Fruit fly (Drosophila melanogaster): ENCODE measurements around the gene CG4281.
A peak's percentile ranks its signal among the peaks of the same experiment; 100 is the strongest.

CG4281 gene

DNA sequence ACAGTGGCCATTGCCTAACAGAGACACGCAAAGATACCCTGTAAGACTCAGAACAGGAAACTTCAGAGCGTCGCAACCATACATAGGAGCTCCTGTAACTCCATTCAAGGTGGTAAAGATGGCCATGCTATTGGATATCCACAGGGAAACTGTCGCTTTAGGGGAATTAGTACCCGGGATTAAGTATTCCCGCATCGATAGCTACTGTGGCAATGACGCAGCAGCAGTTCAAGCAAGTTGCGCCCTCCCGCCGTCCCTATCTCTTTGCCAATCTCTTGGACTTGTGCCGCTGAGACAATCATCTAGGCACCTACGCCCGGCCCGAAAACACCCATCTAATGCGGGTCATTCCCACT is 5.7 kb upstream of the CG4281 start (continued):
- peak; percentile 81 for TF ChIP-seq Antp (GFP tag; optimal IDR thresholded peaks at IDR 0.05)
- TF ChIP-seq Hr78 (GFP tag; optimal IDR thresholded peaks at IDR 0.05) = peak in 1 of 2 experiments; percentile 24
- TF ChIP-seq CG10274 (GFP tag; optimal IDR thresholded peaks at IDR 0.05) = peak; percentile 16
- peak; percentile 49 for TF ChIP-seq phol (tag; optimal IDR thresholded peaks at IDR 0.05)
- peak; percentile 57 for TF ChIP-seq CG30403 (GFP tag; optimal IDR thresholded peaks at IDR 0.05)
- peak; percentile 55 for TF ChIP-seq CG11247 (GFP tag; IDR thresholded peaks at IDR 0.05)
- peak; percentile 72 for TF ChIP-seq her (GFP tag; optimal IDR thresholded peaks at IDR 0.05)
- no peak for TF ChIP-seq Elba2 (GFP tag; optimal IDR thresholded peaks at IDR 0.05)
- peak; percentile 26 for TF ChIP-seq gcm2 (GFP tag; optimal IDR thresholded peaks at IDR 0.05)
- peak; percentile 62; the same call in 2 of the 3 replicates for TF ChIP-seq CG11093 (GFP tag; IDR thresholded peaks at IDR 0.05)
- no peak for TF ChIP-seq Dfd (GFP tag; optimal IDR thresholded peaks at IDR 0.05)
- peak; percentile 41 for TF ChIP-seq Oli (tag; optimal IDR thresholded peaks at IDR 0.05)
- TF ChIP-seq CG11695 (GFP tag; IDR thresholded peaks at IDR 0.05) = peak; percentile 81
- TF ChIP-seq da (GFP tag; optimal IDR thresholded peaks at IDR 0.05) = no peak
- no peak for TF ChIP-seq CG10462 (GFP tag; optimal IDR thresholded peaks at IDR 0.05)
- no peak for TF ChIP-seq hbn (GFP tag; IDR thresholded peaks at IDR 0.05; ENCODE audit: partially characterized antibody)
- peak; percentile 76 for TF ChIP-seq slbo (GFP tag; IDR thresholded peaks at IDR 0.05)
- peak; percentile 48 for TF ChIP-seq CG12219 (GFP tag; optimal IDR thresholded peaks at IDR 0.05)
- TF ChIP-seq ttk (GFP tag; IDR thresholded peaks at IDR 0.05) = peak; percentile 66
- peak; percentile 65; the same call in 1 of the 2 replicates for TF ChIP-seq ranshi (GFP tag; IDR thresholded peaks at IDR 0.05)
- TF ChIP-seq ssp (GFP tag; IDR thresholded peaks at IDR 0.05) = peak; percentile 51; the same call in 1 of the 2 replicates
- TF ChIP-seq ATbp (GFP tag; optimal IDR thresholded peaks at IDR 0.05) = peak; percentile 46
- TF ChIP-seq CG11696 (GFP tag; IDR thresholded peaks at IDR 0.05) = peak; percentile 41; the same call in 1 of the 2 replicates
- peak; percentile 52 for TF ChIP-seq tx (GFP tag; optimal IDR thresholded peaks at IDR 0.05)
- no peak for TF ChIP-seq Lhr (GFP tag; optimal IDR thresholded peaks at IDR 0.05)
- peak; percentile 76 for TF ChIP-seq CG9215 (GFP tag; IDR thresholded peaks at IDR 0.05)
- peak; percentile 43; the same call in 1 of the 2 replicates for TF ChIP-seq CG10366 (GFP tag; IDR thresholded peaks at IDR 0.05)
- peak; percentile 41; the same call in 1 of the 2 replicates for TF ChIP-seq E2f1 (GFP tag; IDR thresholded peaks at IDR 0.05)
- TF ChIP-seq sr (GFP tag; IDR thresholded peaks at IDR 0.05) = 0 out of 3 replicates have a peak, but pooled peaks have one; percentile 24
- TF ChIP-seq HLH4C (GFP tag; IDR thresholded peaks at IDR 0.05; ENCODE audit: partially characterized antibody) = no peak
- TF ChIP-seq CG17829 (tag; optimal IDR thresholded peaks at IDR 0.05) = peak; percentile 34
- TF ChIP-seq CG12769 (tag; optimal IDR thresholded peaks at IDR 0.05) = peak; percentile 86
- no peak for TF ChIP-seq ato (GFP tag; IDR thresholded peaks at IDR 0.05; ENCODE audit: partially characterized antibody)
- peak; percentile 52 for TF ChIP-seq Dip3 (GFP tag; optimal IDR thresholded peaks at IDR 0.05)
- TF ChIP-seq CG17328 (GFP tag; IDR thresholded peaks at IDR 0.05) = peak; percentile 55; the same call in 1 of the 2 replicates
- TF ChIP-seq Med (GFP tag) = peak; percentile 95
- no peak for TF ChIP-seq HmgD (GFP tag; optimal IDR thresholded peaks at IDR 0.05)
- peak; percentile 64 for TF ChIP-seq CG9817 (tag; optimal IDR thresholded peaks at IDR 0.05)
- peak; percentile 75 for TF ChIP-seq CG3847 (GFP tag; IDR thresholded peaks at IDR 0.05)
- TF ChIP-seq Atf3 (GFP tag; optimal IDR thresholded peaks at IDR 0.05) = peak; percentile 10
- no peak for TF ChIP-seq ara (GFP tag; IDR thresholded peaks at IDR 0.05)
- peak; percentile 55 for TF ChIP-seq shn (GFP tag; optimal IDR thresholded peaks at IDR 0.05)
- TF ChIP-seq TFAM (GFP tag; optimal IDR thresholded peaks at IDR 0.05) = no peak
- TF ChIP-seq CG6854 (GFP tag; optimal IDR thresholded peaks at IDR 0.05) = peak; percentile 56
- no peak for TF ChIP-seq gro (GFP tag; optimal IDR thresholded peaks at IDR 0.05)
- TF ChIP-seq vvl (GFP tag; IDR thresholded peaks at IDR 0.05) = peak; percentile 80
- TF ChIP-seq CG12155 (GFP tag; optimal IDR thresholded peaks at IDR 0.05) = peak; percentile 60
- peak; percentile 54 for TF ChIP-seq CG12659 (GFP tag; optimal IDR thresholded peaks at IDR 0.05)
- TF ChIP-seq CG2889 (GFP tag; IDR thresholded peaks at IDR 0.05) = no peak
- TF ChIP-seq Awh (GFP tag; IDR thresholded peaks at IDR 0.05) = no peak
- peak; percentile 39; the same call in 1 of the 2 replicates for TF ChIP-seq CG1024 (GFP tag; IDR thresholded peaks at IDR 0.05)
- peak; percentile 2 for TF ChIP-seq Hey (tag; optimal IDR thresholded peaks at IDR 0.05)
